Worm (Caenorhabditis elegans): ENCODE results near the gene gip-1.
A peak's percentile ranks its signal among the peaks of the same experiment; 100 is the strongest.

Gene gip-1

DNA sequence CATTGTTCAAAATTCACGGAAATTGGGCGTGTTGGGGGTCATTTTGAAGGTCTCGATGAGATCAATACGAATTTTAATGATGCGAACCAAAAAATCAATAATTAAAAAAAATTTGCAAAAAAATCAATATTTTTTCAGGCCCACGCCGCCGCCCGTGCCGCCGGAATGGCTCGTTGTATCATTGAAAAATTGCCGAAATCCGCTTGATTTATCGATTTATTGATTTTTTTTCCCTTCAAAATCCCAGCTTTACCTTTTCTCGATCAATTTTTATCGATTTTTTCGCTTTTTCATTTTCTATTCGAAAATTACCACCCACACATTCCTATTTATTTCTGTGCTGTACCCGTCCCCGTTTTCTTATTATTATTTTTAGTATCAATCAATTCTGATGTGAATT, 37.0 kb downstream of the gip-1 start:
- TF ChIP-seq ceh-28 (tag; optimal IDR thresholded peaks at IDR 0.05) (peak; percentile 99), aha-1 (tag) (peak; percentile 30), egl-43 (GFP tag; IDR thresholded peaks at IDR 0.05) (no peak)

DNA sequence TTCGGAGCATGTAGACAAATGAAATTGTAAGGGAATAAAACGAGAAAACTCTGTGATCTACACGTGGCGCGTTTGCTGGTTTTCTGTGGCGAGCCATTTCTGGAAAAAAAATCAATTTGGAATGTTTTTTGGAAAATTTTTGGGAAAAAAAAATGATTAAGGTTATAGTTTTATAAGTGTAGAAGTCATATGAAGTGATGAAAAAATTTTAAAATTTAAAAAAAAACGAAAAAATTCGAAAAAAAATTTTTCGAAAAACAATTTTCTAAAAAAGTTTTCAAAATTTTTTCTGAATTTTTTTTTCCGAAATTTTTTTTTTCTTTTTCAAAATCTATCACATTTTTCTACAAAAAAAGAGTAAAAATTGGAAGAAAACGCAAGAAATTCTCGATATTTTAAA, 39.1 kb downstream of the gip-1 start, which contains the start of gene H14E04.3:
TSS of gene H14E04.3 (minus strand) at position 101 of the 400 bp plus-strand sequence.
- TF ChIP-seq hlh-30 (tag; optimal IDR thresholded peaks at IDR 0.05; ENCODE audit: insufficient read depth) (no peak), vab-7 (GFP tag; IDR thresholded peaks at IDR 0.05) (no peak), nhr-41 (GFP tag; IDR thresholded peaks at IDR 0.05) (no peak), D1046.2 (GFP tag; IDR thresholded peaks at IDR 0.05) (no peak), nhr-102 (tag; optimal IDR thresholded peaks at IDR 0.05) (no peak), nhr-6 (tag; optimal IDR thresholded peaks at IDR 0.05) (no peak), duxl-1 (tag; optimal IDR thresholded peaks at IDR 0.05; ENCODE audit: poor library complexity) (no peak), zfp-2 (tag; optimal IDR thresholded peaks at IDR 0.05) (no peak), nhr-111 (GFP tag; optimal IDR thresholded peaks at IDR 0.05) (no peak), nhr-48 (tag; optimal IDR thresholded peaks at IDR 0.05) (no peak), nhr-76 (tag; optimal IDR thresholded peaks at IDR 0.05) (no peak), snpc-4 (tag; optimal IDR thresholded peaks at IDR 0.05) (no peak), php-3 (GFP tag; IDR thresholded peaks at IDR 0.05) (no peak)

DNA sequence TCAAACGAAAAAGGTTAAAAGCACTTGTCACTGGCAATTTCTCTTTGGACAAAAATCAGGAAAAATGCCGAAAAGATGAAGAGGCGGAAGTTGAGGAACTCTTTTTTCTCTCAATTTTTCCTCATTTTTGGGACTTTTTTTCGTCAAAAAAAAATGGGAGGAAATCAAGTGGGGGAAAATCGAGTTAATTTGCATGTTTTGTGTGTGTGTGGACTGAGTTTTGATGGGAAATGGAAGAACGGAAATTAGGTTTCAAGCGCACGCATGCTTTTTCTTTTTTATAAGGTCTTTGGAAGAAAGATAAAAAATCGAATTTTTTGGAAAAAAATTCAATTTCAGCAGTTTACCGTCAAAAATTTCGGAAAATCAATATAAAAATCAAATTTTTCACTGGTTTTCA, 44.3 kb downstream of the gip-1 start:
- TF ChIP-seq ceh-28 (tag; optimal IDR thresholded peaks at IDR 0.05) (no peak), lin-15B (tag; optimal IDR thresholded peaks at IDR 0.05) (no peak), ces-1 (GFP tag; optimal IDR thresholded peaks at IDR 0.05) (peak; percentile 86)

DNA sequence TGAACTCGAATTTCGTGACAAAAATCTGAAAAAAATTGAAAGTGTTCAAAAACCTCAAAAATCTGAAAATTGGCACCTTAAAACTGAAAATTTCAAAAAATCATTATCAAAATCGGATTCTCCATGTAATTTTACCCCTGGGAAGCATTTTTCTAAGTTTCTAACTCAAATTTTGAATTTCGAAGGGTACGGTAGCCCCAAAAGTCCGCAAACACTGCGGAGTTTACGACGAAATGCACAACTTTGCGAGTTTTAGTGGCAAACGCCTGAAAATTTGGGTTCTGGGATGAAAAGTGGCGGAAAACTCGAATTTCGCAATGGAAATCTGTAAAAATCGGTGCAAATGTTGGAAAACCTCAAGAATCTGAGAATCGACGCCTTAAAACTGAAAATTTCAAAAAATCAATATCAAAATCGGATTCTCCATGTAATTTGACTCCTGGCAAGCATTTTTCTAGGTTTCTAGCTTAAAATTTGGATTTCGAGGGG, 46.3 kb downstream of the gip-1 start:
- peak in 1 of 2 experiments; percentile 45 for TF ChIP-seq lsy-2 (tag; optimal IDR thresholded peaks at IDR 0.05)
- TF ChIP-seq hlh-11 (tag; optimal IDR thresholded peaks at IDR 0.05) = no peak
- TF ChIP-seq lin-13 (GFP tag; optimal IDR thresholded peaks at IDR 0.05) = peak; percentile 64
- no peak for TF ChIP-seq ceh-82 (tag; optimal IDR thresholded peaks at IDR 0.05)
- no peak for TF ChIP-seq nhr-237 (tag; optimal IDR thresholded peaks at IDR 0.05)

DNA sequence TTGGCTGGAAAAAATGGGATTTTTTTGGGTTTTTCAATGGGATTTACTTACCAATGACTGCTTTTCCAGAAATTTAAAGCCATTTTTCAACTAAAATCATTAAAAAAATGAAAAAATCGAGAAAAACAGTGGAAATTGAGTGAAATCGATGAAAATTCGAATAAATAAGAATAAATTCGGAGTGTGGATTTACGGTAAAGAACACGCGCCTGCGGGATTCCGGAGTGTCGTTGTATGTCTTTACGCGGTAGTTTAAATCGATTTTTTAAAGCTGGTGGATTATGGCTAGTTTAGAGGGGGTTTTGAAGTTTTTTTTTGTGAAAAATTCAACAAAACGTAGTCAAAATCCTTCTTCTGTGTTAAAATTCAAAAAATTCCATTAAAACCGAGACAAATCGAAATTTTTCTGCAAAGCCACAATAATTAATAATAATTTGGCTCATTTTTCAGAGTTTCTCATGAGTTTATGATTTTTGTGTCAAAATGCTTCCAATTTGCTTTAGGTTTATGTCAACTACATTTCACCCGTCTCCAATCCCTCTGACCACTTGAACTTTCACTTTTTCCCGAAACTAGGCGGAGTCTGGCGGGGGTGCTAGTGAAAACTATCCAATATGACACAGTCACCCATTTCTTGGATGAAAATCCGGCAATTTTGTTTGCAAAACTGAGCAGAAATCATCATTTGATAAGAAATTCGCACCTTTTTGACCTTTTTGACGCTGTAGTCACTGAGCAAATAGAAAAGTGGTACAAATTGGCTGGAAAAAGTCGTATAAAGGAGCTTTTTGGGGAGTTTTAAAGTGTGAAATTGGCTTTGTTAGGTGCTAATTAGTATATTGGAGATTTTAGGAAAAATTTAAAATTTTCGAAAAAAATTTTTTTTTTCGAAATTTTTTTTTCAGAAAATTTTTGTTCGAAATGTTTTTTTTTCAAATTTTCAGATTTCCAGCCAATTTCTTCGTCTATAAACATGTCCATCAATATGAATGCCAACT, 54.0 kb downstream of the gip-1 start, which contains the start of the genes cic-1 and strm-1:
TSS of gene cic-1 (minus strand) at position 96 of the 998 bp plus-strand sequence.
TSS of gene strm-1 (plus strand) at position 945 of the 998 bp plus-strand sequence.
- TF ChIP-seq dve-1 (tag; optimal IDR thresholded peaks at IDR 0.05; ENCODE audit: insufficient read depth) (peak; percentile 26), arid-1 (GFP tag; conservative IDR thresholded peaks at IDR 0.05) (no peak), hlh-30 (tag; optimal IDR thresholded peaks at IDR 0.05; ENCODE audit: insufficient read depth) (peak; percentile 25), R02D3.7 (tag; optimal IDR thresholded peaks at IDR 0.05) (peak; percentile 74), F10B5.3 (tag; optimal IDR thresholded peaks at IDR 0.05) (no peak), nhr-76 (tag; optimal IDR thresholded peaks at IDR 0.05) (no peak), ceh-28 (tag; optimal IDR thresholded peaks at IDR 0.05) (no peak), daf-12 (tag; optimal IDR thresholded peaks at IDR 0.05) (no peak), daf-8 (GFP tag; IDR thresholded peaks at IDR 0.05) (no peak), aha-1 (tag) (peak; percentile 93), lin-38 (GFP tag; IDR thresholded peaks at IDR 0.05) (peak; percentile 51), ceh-82 (tag; optimal IDR thresholded peaks at IDR 0.05) (no peak), cey-2 (tag; optimal IDR thresholded peaks at IDR 0.05; ENCODE audit: borderline replicate concordance, insufficient read depth) (no peak), hlh-11 (tag; optimal IDR thresholded peaks at IDR 0.05) (no peak), egl-27 (tag; optimal IDR thresholded peaks at IDR 0.05) (no peak), Y48G9A.11 (GFP tag; IDR thresholded peaks at IDR 0.05) (peak; percentile 99), ztf-7 (tag; optimal IDR thresholded peaks at IDR 0.05) (no peak), dmd-9 (GFP tag; IDR thresholded peaks at IDR 0.05) (no peak), php-3 (GFP tag; IDR thresholded peaks at IDR 0.05) (no peak), dpl-1 (GFP tag; optimal IDR thresholded peaks at IDR 0.05) (peak; percentile 92), madf-5 (GFP tag; IDR thresholded peaks at IDR 0.05) (no peak), lsy-2 (tag; optimal IDR thresholded peaks at IDR 0.05) (peak in 1 of 2 experiments; percentile 80), sdz-12 (GFP tag; optimal IDR thresholded peaks at IDR 0.05) (no peak), nhr-10 (tag; optimal IDR thresholded peaks at IDR 0.05) (no peak), tra-1 (GFP tag; IDR thresholded peaks at IDR 0.05) (no peak), lin-15B (tag; optimal IDR thresholded peaks at IDR 0.05) (no peak)

All from whole organism, L4 larva.